Worm (Caenorhabditis elegans) whole organism, L4 larva: Measurements from ENCODE around the gene wrk-1.

Experiments used
- attf-4 ChIP-seq: sonication (generic microtip); optimal IDR thresholded peaks from 3 replicates; lab custom pipeline; 2017; ENCODE audit warnings: missing biosample characterization, missing genetic modification characterization
- ctbp-1 ChIP-seq: fragments of 200-800 bp; sonication (Bioruptor generic); IDR thresholded peaks from 2 replicates; pipeline ENCODE4 v1.3.6; 2022; ENCODE audit warnings: missing genetic modification reagents, missing genetic modification characterization, missing compliant biosample characterization
- nhr-28 ChIP-seq: fragments of 150-350 bp; optimal IDR thresholded peaks from 2 replicates; lab custom pipeline; 2014; ENCODE audit warnings: missing biosample characterization, missing genetic modification characterization
- pha-4 ChIP-seq, 2 experiments: fragments of 150-350 bp in 1 of 2; fragments of 200-800 bp in 1 of 2; sonication (Bioruptor generic) in 1 of 2; IDR thresholded peaks in 1 of 2; optimal IDR thresholded peaks in 1 of 2; 2 replicates each; pipeline versions ENCODE4 v1.3.6 to Lab custom; 2014 to 2022; ENCODE audit warnings: missing genetic modification characterization in 2 of 2, missing genetic modification reagents in 2 of 2, missing biosample characterization in 1 of 2, missing compliant biosample characterization in 1 of 2
- unc-130 ChIP-seq: sonication (generic microtip); optimal IDR thresholded peaks from 2 replicates; lab custom pipeline; 2016; ENCODE audit warnings: missing genetic modification reagents, missing genetic modification characterization, missing compliant biosample characterization
- zag-1 ChIP-seq: fragments of 150-350 bp; optimal IDR thresholded peaks from 2 replicates; lab custom pipeline; 2014; ENCODE audit warnings: missing biosample characterization, missing genetic modification characterization

DNA sequence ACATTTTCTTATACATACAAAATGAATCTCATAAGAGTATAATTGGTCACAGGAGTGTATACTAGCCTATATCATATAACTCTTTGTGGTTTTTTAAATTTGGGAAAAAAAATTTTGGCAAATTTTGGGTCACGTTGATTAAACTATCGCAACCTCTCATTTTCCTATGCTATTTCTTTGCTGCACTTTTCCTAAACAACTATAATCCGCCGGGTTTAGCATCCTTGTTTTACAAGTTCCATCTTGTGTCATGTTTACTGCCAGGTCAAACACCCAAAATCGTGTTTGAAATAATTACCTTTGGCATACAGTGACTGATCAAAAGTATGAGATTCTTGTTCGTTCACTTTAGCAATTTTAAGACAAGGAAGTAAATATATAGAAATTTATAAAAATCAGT, 15.9 kb upstream of the wrk-1 start, which contains the start of gene sulp-3:
- TF ChIP-seq ctbp-1 (GFP tag; lab: Robert Waterston, UW) (no peak), nhr-28 (tag; lab: Kevin White, UChicago) (no peak), attf-4 (tag; lab: Kevin White, UChicago) (no peak), unc-130 (GFP tag; lab: Kevin White, UChicago) (no peak), zag-1 (no peak), pha-4 (GFP tag; IDR thresholded peaks at IDR 0.05; lab: Robert Waterston, UW) (no peak), pha-4 (tag; optimal IDR thresholded peaks at IDR 0.05; lab: Kevin White, UChicago) (no peak)
